Worm (Caenorhabditis elegans) whole organism, late embryonic: ENCODE data around the gene Y57G11C.31.

Experiments
- C08G9.2 ChIP-seq: sonication (generic microtip); optimal IDR thresholded peaks from 2 replicates; lab custom pipeline; 2016; ENCODE audit warnings: mild to moderate bottlenecking, missing genetic modification characterization, moderate library complexity, missing compliant biosample characterization
- C38D4.7 ChIP-seq: fragments of 200-800 bp; sonication (Bioruptor generic); optimal IDR thresholded peaks from 2 replicates; lab custom pipeline; 2018; ENCODE audit warnings: mild to moderate bottlenecking, missing genetic modification characterization, moderate library complexity, missing compliant biosample characterization
- F13H6.1 ChIP-seq: sonication (generic microtip); optimal IDR thresholded peaks from 2 replicates; lab custom pipeline; 2016; ENCODE audit warnings: missing genetic modification characterization, missing compliant biosample characterization
- T23F11.4 ChIP-seq: fragments of 200-800 bp; sonication (Bioruptor generic); optimal IDR thresholded peaks from 2 replicates; lab custom pipeline; 2018; ENCODE audit warnings: mild to moderate bottlenecking, missing genetic modification characterization, missing compliant biosample characterization
- Y22D7AL.16 ChIP-seq: sonication (generic microtip); optimal IDR thresholded peaks from 2 replicates; lab custom pipeline; 2016; ENCODE audit warnings: missing genetic modification characterization, missing compliant biosample characterization
- ceh-14 ChIP-seq: sonication (generic microtip); optimal IDR thresholded peaks from 2 replicates; lab custom pipeline; 2016; ENCODE audit warnings: missing genotype, missing genetic modification characterization, missing compliant biosample characterization
- ceh-30 ChIP-seq: fragments of 150-350 bp; optimal IDR thresholded peaks from 2 replicates; lab custom pipeline; 2014; ENCODE audit warnings: missing biosample characterization, missing genetic modification characterization
- ceh-34 ChIP-seq: sonication (generic microtip); optimal IDR thresholded peaks from 2 replicates; lab custom pipeline; 2016; ENCODE audit warnings: mild to moderate bottlenecking, missing genetic modification characterization, missing compliant biosample characterization
- che-1 ChIP-seq: sonication (generic microtip); optimal IDR thresholded peaks from 2 replicates; lab custom pipeline; 2016; ENCODE audit warnings: mild to moderate bottlenecking, missing genetic modification characterization, missing compliant biosample characterization
- elt-4 ChIP-seq: sonication (generic microtip); optimal IDR thresholded peaks from 2 replicates; lab custom pipeline; 2016; ENCODE audit warnings: missing genetic modification characterization, missing compliant biosample characterization
- eyg-1 ChIP-seq: sonication (generic microtip); optimal IDR thresholded peaks from 2 replicates; lab custom pipeline; 2016; ENCODE audit warnings: missing genotype, missing genetic modification characterization, missing compliant biosample characterization
- fkh-6 ChIP-seq: sonication (generic microtip); optimal IDR thresholded peaks from 2 replicates; lab custom pipeline; 2016; ENCODE audit warnings: missing genetic modification characterization, missing compliant biosample characterization
- hlh-30 ChIP-seq: sonication (generic microtip); optimal IDR thresholded peaks from 2 replicates; lab custom pipeline; 2017; ENCODE audit warnings: antibody characterized with exemption, missing genetic modification characterization, missing compliant biosample characterization; ENCODE audit not compliant: insufficient read depth
- lim-6 ChIP-seq: sonication (generic microtip); optimal IDR thresholded peaks from 2 replicates; lab custom pipeline; 2016; ENCODE audit warnings: missing genetic modification characterization, missing compliant biosample characterization
- lin-11 ChIP-seq: fragments of 200-800 bp; sonication (Bioruptor generic); optimal IDR thresholded peaks from 2 replicates; lab custom pipeline; 2018; ENCODE audit warnings: mild to moderate bottlenecking, missing genetic modification characterization, missing compliant biosample characterization
- madf-2 ChIP-seq: sonication (generic microtip); optimal IDR thresholded peaks from 2 replicates; lab custom pipeline; 2017; ENCODE audit warnings: missing genetic modification characterization, missing compliant biosample characterization
- mec-3 ChIP-seq: sonication (generic microtip); optimal IDR thresholded peaks from 2 replicates; lab custom pipeline; 2016; ENCODE audit warnings: borderline replicate concordance, missing genetic modification characterization, missing compliant biosample characterization
- nfya-1 ChIP-seq: sonication (generic microtip); optimal IDR thresholded peaks from 2 replicates; lab custom pipeline; 2017; ENCODE audit warnings: missing genetic modification characterization, mild to moderate bottlenecking, missing compliant biosample characterization, antibody characterized with exemption, moderate library complexity
- npax-4 ChIP-seq: sonication (generic microtip); optimal IDR thresholded peaks from 2 replicates; lab custom pipeline; 2016; ENCODE audit warnings: missing genetic modification characterization, missing compliant biosample characterization
- odd-2 ChIP-seq: sonication (generic microtip); optimal IDR thresholded peaks from 2 replicates; lab custom pipeline; 2017; ENCODE audit warnings: antibody characterized with exemption, mild to moderate bottlenecking, missing genetic modification characterization, missing compliant biosample characterization
- pag-3 ChIP-seq: sonication (generic microtip); optimal IDR thresholded peaks from 2 replicates; lab custom pipeline; 2016; ENCODE audit warnings: missing compliant biosample characterization, missing genetic modification characterization, borderline replicate concordance
- pax-1 ChIP-seq: fragments of 150-350 bp; optimal IDR thresholded peaks from 2 replicates; lab custom pipeline; 2014; ENCODE audit warnings: missing biosample characterization, missing genetic modification characterization
- pros-1 ChIP-seq: fragments of 150-350 bp; optimal IDR thresholded peaks from 2 replicates; lab custom pipeline; 2014; ENCODE audit warnings: missing biosample characterization, missing genetic modification reagents, missing genetic modification characterization
- ref-2 ChIP-seq: sonication (generic microtip); optimal IDR thresholded peaks from 2 replicates; lab custom pipeline; 2016; ENCODE audit warnings: missing genetic modification characterization, missing compliant biosample characterization
- rnt-1 ChIP-seq: sonication (generic microtip); optimal IDR thresholded peaks from 2 replicates; lab custom pipeline; 2016; ENCODE audit warnings: missing genetic modification characterization, missing compliant biosample characterization
- tbx-2 ChIP-seq: sonication (generic microtip); optimal IDR thresholded peaks from 2 replicates; lab custom pipeline; 2016; ENCODE audit warnings: missing genetic modification characterization, missing compliant biosample characterization
- ttx-3 ChIP-seq: sonication (generic microtip); optimal IDR thresholded peaks from 2 replicates; lab custom pipeline; 2016; ENCODE audit warnings: missing genetic modification reagents, missing genetic modification characterization, missing compliant biosample characterization
- unc-86 ChIP-seq: sonication (generic microtip); optimal IDR thresholded peaks from 2 replicates; lab custom pipeline; 2016; ENCODE audit warnings: missing genetic modification characterization, missing compliant biosample characterization
- zip-5 ChIP-seq: sonication (generic microtip); optimal IDR thresholded peaks from 2 replicates; lab custom pipeline; 2016; ENCODE audit warnings: missing genetic modification characterization, missing compliant biosample characterization
- ztf-16 ChIP-seq: sonication (generic microtip); optimal IDR thresholded peaks from 2 replicates; lab custom pipeline; 2017; ENCODE audit warnings: missing genetic modification characterization, missing compliant biosample characterization

Y57G11C.31 gene

DNA sequence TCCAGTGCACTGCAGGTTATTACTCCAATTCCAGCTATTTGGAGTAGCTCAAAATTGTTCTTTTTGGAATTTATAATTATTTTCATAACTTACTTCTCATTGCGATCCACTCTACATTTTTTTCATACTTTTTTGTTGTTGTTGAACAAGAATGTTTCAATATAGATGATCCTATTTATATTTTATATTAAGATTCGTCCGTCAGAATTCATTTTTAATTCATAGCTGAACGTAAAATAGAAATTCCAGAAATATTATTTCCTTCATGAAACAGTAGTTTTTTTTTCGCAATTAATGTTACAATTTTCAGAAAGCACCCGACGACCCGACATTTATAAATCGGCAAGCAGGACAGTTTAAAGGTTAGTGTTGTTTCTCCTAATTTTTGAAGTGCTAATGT is 51.1 kb downstream of the Y57G11C.31 start, which contains the start of gene Y57G11C.42:
Y57G11C.42 (plus strand) TSS at position 301 of the 400 bp plus-strand sequence.
- TF ChIP-seq eyg-1 (tag; lab: Kevin White, UChicago) (no peak), F13H6.1 (tag; lab: Kevin White, UChicago) (no peak), lin-11 (no peak), fkh-6 (tag; lab: Kevin White, UChicago) (no peak), lim-6 (tag; lab: Kevin White, UChicago) (no peak), unc-86 (tag; lab: Kevin White, UChicago) (no peak), ttx-3 (tag; lab: Kevin White, UChicago) (no peak), ztf-16 (tag; lab: Kevin White, UChicago) (no peak), pros-1 (tag; lab: Kevin White, UChicago) (no peak), T23F11.4 (GFP tag; lab: Kevin White, UChicago) (no peak), odd-2 (tag; lab: Kevin White, UChicago) (no peak), elt-4 (tag; lab: Kevin White, UChicago) (no peak), C08G9.2 (tag; lab: Kevin White, UChicago) (no peak), Y22D7AL.16 (tag; lab: Kevin White, UChicago) (no peak), nfya-1 (tag; lab: Kevin White, UChicago) (no peak), mec-3 (tag; lab: Kevin White, UChicago) (no peak), tbx-2 (tag; lab: Kevin White, UChicago) (no peak), rnt-1 (tag; lab: Kevin White, UChicago) (no peak)
- TF ChIP-seq, all 69 proteins: peak for 0

DNA sequence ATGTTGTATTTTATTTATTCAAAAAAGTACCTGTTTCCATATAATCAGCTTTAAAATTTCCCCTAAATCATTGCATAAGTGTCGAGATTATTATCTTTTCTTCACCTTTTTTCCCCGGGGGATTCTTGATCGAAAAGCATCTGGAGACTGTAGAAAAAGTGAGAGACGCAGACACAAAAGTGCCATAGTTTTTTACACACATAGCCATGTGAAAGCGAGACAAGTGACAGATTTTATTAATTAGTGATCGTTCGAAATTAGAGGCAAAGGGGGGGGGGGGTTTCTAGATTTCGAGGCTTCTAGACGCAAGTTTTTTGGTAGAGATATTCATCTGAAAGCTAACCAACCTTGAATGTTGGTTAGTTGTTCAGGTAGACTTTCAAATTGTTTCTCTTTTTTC is 52.1 kb downstream of the Y57G11C.31 start:
- TF ChIP-seq lin-11: no peak
- no peak for TF ChIP-seq ref-2 (tag; lab: Kevin White, UChicago)
- TF ChIP-seq ceh-34 (tag; lab: Kevin White, UChicago): no peak
- TF ChIP-seq ceh-30 (tag; lab: Kevin White, UChicago): no peak
- TF ChIP-seq pros-1 (tag; lab: Kevin White, UChicago): no peak
- TF ChIP-seq mec-3 (tag; lab: Kevin White, UChicago): no peak
- TF ChIP-seq hlh-30 (tag; lab: Kevin White, UChicago): no peak
- TF ChIP-seq odd-2 (tag; lab: Kevin White, UChicago): no peak
- no peak for TF ChIP-seq pax-1
- TF ChIP-seq madf-2: no peak
- TF ChIP-seq zip-5 (tag; lab: Kevin White, UChicago): no peak
- TF ChIP-seq C38D4.7 (GFP tag; lab: Kevin White, UChicago): no peak
- no peak for TF ChIP-seq che-1 (tag; lab: Kevin White, UChicago)
- TF ChIP-seq nfya-1 (tag; lab: Kevin White, UChicago): no peak
- no peak for TF ChIP-seq npax-4 (tag; lab: Kevin White, UChicago)
- no peak for TF ChIP-seq ceh-14 (tag; lab: Kevin White, UChicago)
- no peak for TF ChIP-seq pag-3 (tag; lab: Kevin White, UChicago)
